Worm (Caenorhabditis elegans): ENCODE data around the gene C18A11.2.

The C18A11.2 gene

ce11 chrX:8083919-8084318, 16.6 kb downstream of the C18A11.2 start, which contains the start of gene K07E3.4 (continued):
- no peak for TF ChIP-seq egl-18 (GFP tag; IDR thresholded peaks at IDR 0.05)
- TF ChIP-seq mel-28 (tag; optimal IDR thresholded peaks at IDR 0.05; ENCODE audit: borderline replicate concordance) = no peak
- TF ChIP-seq lin-40 (tag; optimal IDR thresholded peaks at IDR 0.05) = peak; percentile 66
- TF ChIP-seq Y79H2A.3 (GFP tag; conservative IDR thresholded peaks at IDR 0.05) = no peak

- no peak for TF ChIP-seq F55B11.4 (tag; optimal IDR thresholded peaks at IDR 0.05; ENCODE audit: borderline replicate concordance, insufficient read depth)
- no peak for TF ChIP-seq tbx-9 (tag; optimal IDR thresholded peaks at IDR 0.05; ENCODE audit: borderline replicate concordance)
These were observed 17.3 kb downstream of the C18A11.2 start for ce11 chrX:8084669-8085068.

ce11 chrX:8086450-8086724, 19.0 kb downstream of the C18A11.2 start, which contains the start of gene dao-3:
dao-3 (minus strand) TSS chrX:8086550.
- TF ChIP-seq chd-7 (tag; optimal IDR thresholded peaks at IDR 0.05) (no peak), lag-1 (GFP tag; IDR thresholded peaks at IDR 0.05) (no peak), egl-44 (GFP tag; IDR thresholded peaks at IDR 0.05) (no peak), ccch-3 (GFP tag; optimal IDR thresholded peaks at IDR 0.05) (no peak), egrh-3 (GFP tag; IDR thresholded peaks at IDR 0.05) (no peak), atf-7 (tag; optimal IDR thresholded peaks at IDR 0.05) (no peak), attf-3 (GFP tag; conservative IDR thresholded peaks at IDR 0.05) (no peak), nhr-179 (tag; optimal IDR thresholded peaks at IDR 0.05) (no peak), snpc-1.3 (tag; optimal IDR thresholded peaks at IDR 0.05; ENCODE audit: insufficient read depth) (no peak)

ce11 chrX:8086725-8087641, 19.6 kb downstream of the C18A11.2 start:
- TF ChIP-seq tbx-9 (tag; optimal IDR thresholded peaks at IDR 0.05; ENCODE audit: borderline replicate concordance) = no peak
- TF ChIP-seq repo-1 (tag; optimal IDR thresholded peaks at IDR 0.05) = peak; percentile 54
- TF ChIP-seq chd-7 (tag; optimal IDR thresholded peaks at IDR 0.05) = peak; percentile 9
- TF ChIP-seq mxl-1 (tag; optimal IDR thresholded peaks at IDR 0.05) = no peak
- no peak for TF ChIP-seq Y56A3A.18 (GFP tag; IDR thresholded peaks at IDR 0.05)
- TF ChIP-seq pbrm-1 (GFP tag; IDR thresholded peaks at IDR 0.05) = no peak; the same call in 1 of the 2 replicates
- TF ChIP-seq B0336.3 (GFP tag; IDR thresholded peaks at IDR 0.05) = peak; percentile 64; the same call in 1 of the 2 replicates
- 0 out of 2 replicates have a peak, but pooled peaks have one; percentile 10 for TF ChIP-seq mcd-1 (GFP tag; IDR thresholded peaks at IDR 0.05)
- TF ChIP-seq atf-7 (tag; optimal IDR thresholded peaks at IDR 0.05) = peak; percentile 13
- TF ChIP-seq ccch-3 (GFP tag; optimal IDR thresholded peaks at IDR 0.05) = no peak
- TF ChIP-seq F57C9.4 (tag; optimal IDR thresholded peaks at IDR 0.05) = no peak
- TF ChIP-seq K11D2.4 (GFP tag; IDR thresholded peaks at IDR 0.05) = peak; percentile 29; the same call in 1 of the 2 replicates
- no peak for TF ChIP-seq cebp-1 (GFP tag; IDR thresholded peaks at IDR 0.05)
- no peak for TF ChIP-seq cebp-1 (tag; optimal IDR thresholded peaks at IDR 0.05)
- TF ChIP-seq hmg-20 (GFP tag; IDR thresholded peaks at IDR 0.05) = 0 out of 2 replicates have a peak, but pooled peaks have one; percentile 10
- 0 out of 2 replicates have a peak, but pooled peaks have one; percentile 18 for TF ChIP-seq let-526 (GFP tag; IDR thresholded peaks at IDR 0.05)
- TF ChIP-seq unc-130 (GFP tag; optimal IDR thresholded peaks at IDR 0.05) = no peak
- 0 out of 2 replicates have a peak, but pooled peaks have one; percentile 9 for TF ChIP-seq ceh-40 (GFP tag; IDR thresholded peaks at IDR 0.05)
- peak; percentile 39; the same call in 1 of the 2 replicates for TF ChIP-seq ekl-4 (GFP tag; IDR thresholded peaks at IDR 0.05)
- TF ChIP-seq Y53F4B.3 (GFP tag; IDR thresholded peaks at IDR 0.05) = no peak
- 0 out of 2 replicates have a peak, but pooled peaks have one; percentile 17 for TF ChIP-seq nfyb-1 (GFP tag; IDR thresholded peaks at IDR 0.05)
- TF ChIP-seq lin-35 (GFP tag; optimal IDR thresholded peaks at IDR 0.05) = no peak
- no peak for TF ChIP-seq bed-1 (GFP tag; IDR thresholded peaks at IDR 0.05)
- TF ChIP-seq rpc-1 (optimal IDR thresholded peaks at IDR 0.05) = no peak
- no peak for TF ChIP-seq rpc-1 (tag; optimal IDR thresholded peaks at IDR 0.05)
- TF ChIP-seq F37B4.10 (GFP tag; IDR thresholded peaks at IDR 0.05) = no peak
- peak; percentile 66; the same call in 1 of the 2 replicates for TF ChIP-seq Y53G8AR.9 (GFP tag; conservative IDR thresholded peaks at IDR 0.05)
- TF ChIP-seq F52B5.7 (tag; optimal IDR thresholded peaks at IDR 0.05) = no peak
- no peak for TF ChIP-seq D2030.7 (GFP tag; IDR thresholded peaks at IDR 0.05)

Measured in whole organism, young adult.